Fruit fly (Drosophila melanogaster): ENCODE results near the gene Gyc89Db.

Gyc89Db gene

dm6 chr3R:16496209-16496608 is 19.3 kb downstream of the Gyc89Db start (continued):
- TF ChIP-seq CG7987 (GFP tag; optimal IDR thresholded peaks at IDR 0.05) = no peak
- TF ChIP-seq Ptx1 (GFP tag; IDR thresholded peaks at IDR 0.05) = peak; percentile 49
- TF ChIP-seq CG16813 (GFP tag; IDR thresholded peaks at IDR 0.05; ENCODE audit: partially characterized antibody) = no peak
- TF ChIP-seq Asciz (GFP tag; optimal IDR thresholded peaks at IDR 0.05) = peak; percentile 71
- TF ChIP-seq bab2 (GFP tag; optimal IDR thresholded peaks at IDR 0.05) = no peak
- no peak for TF ChIP-seq dpn (GFP tag; optimal IDR thresholded peaks at IDR 0.05)
- no peak for TF ChIP-seq gro (GFP tag; optimal IDR thresholded peaks at IDR 0.05)
- TF ChIP-seq Vsx1 (GFP tag; optimal IDR thresholded peaks at IDR 0.05) = no peak
- TF ChIP-seq seq (GFP tag; IDR thresholded peaks at IDR 0.05) = no peak
- no peak for TF ChIP-seq CG10959 (GFP tag; IDR thresholded peaks at IDR 0.05)
- TF ChIP-seq ind (GFP tag; optimal IDR thresholded peaks at IDR 0.05) = peak; percentile 13
- peak; percentile 62 for TF ChIP-seq CG2875 (GFP tag; optimal IDR thresholded peaks at IDR 0.05)
- TF ChIP-seq YL-1 (GFP tag; optimal IDR thresholded peaks at IDR 0.05) = no peak
- TF ChIP-seq CG3847 (GFP tag; IDR thresholded peaks at IDR 0.05) = no peak
- no peak for TF ChIP-seq CG31365 (tag; optimal IDR thresholded peaks at IDR 0.05)
- no peak for TF ChIP-seq CG1647 (GFP tag; optimal IDR thresholded peaks at IDR 0.05)
- TF ChIP-seq vnd (GFP tag; IDR thresholded peaks at IDR 0.05; ENCODE audit: partially characterized antibody) = no peak
- TF ChIP-seq CG30403 (GFP tag; optimal IDR thresholded peaks at IDR 0.05) = peak; percentile 46
- TF ChIP-seq Blimp-1 (GFP tag; optimal IDR thresholded peaks at IDR 0.05) = peak; percentile 58
- TF ChIP-seq CG7357 (GFP tag; IDR thresholded peaks at IDR 0.05) = 0 out of 3 replicates have a peak, but pooled peaks have one; percentile 34
- peak; percentile 68 for TF ChIP-seq ttk (GFP tag; IDR thresholded peaks at IDR 0.05)
- TF ChIP-seq ash1 (GFP tag; optimal IDR thresholded peaks at IDR 0.05) = no peak
- TF ChIP-seq CG12071 (GFP tag; optimal IDR thresholded peaks at IDR 0.05) = peak; percentile 1
- no peak for TF ChIP-seq CG12769 (tag; optimal IDR thresholded peaks at IDR 0.05)
- peak; percentile 75 for TF ChIP-seq H15 (GFP tag; IDR thresholded peaks at IDR 0.05)
- TF ChIP-seq pum (GFP tag; optimal IDR thresholded peaks at IDR 0.05) = peak; percentile 40
- no peak for TF ChIP-seq knrl (GFP tag; IDR thresholded peaks at IDR 0.05; ENCODE audit: partially characterized antibody)
- peak; percentile 50 for TF ChIP-seq gsb-n (tag; optimal IDR thresholded peaks at IDR 0.05)
- no peak for TF ChIP-seq CG4282 (GFP tag; optimal IDR thresholded peaks at IDR 0.05)
- TF ChIP-seq CG10979 (tag; optimal IDR thresholded peaks at IDR 0.05) = peak; percentile 70
- TF ChIP-seq CG9727 (GFP tag; optimal IDR thresholded peaks at IDR 0.05) = no peak
- TF ChIP-seq Pdp1 (GFP tag; optimal IDR thresholded peaks at IDR 0.05) = no peak
- TF ChIP-seq CG10462 (GFP tag; optimal IDR thresholded peaks at IDR 0.05) = no peak
- TF ChIP-seq Awh (GFP tag; IDR thresholded peaks at IDR 0.05) = no peak
- no peak for TF ChIP-seq gem (tag; optimal IDR thresholded peaks at IDR 0.05)
- no peak for TF ChIP-seq CG17802 (tag; optimal IDR thresholded peaks at IDR 0.05)
- no peak for TF ChIP-seq Hmx (GFP tag; optimal IDR thresholded peaks at IDR 0.05)
- no peak for TF ChIP-seq Taf1 (GFP tag; IDR thresholded peaks at IDR 0.05)
- TF ChIP-seq Nf-YA (GFP tag; IDR thresholded peaks at IDR 0.05) = no peak
- no peak for TF ChIP-seq sob (GFP tag; IDR thresholded peaks at IDR 0.05)
- peak; percentile 71 for TF ChIP-seq CG18262 (tag; optimal IDR thresholded peaks at IDR 0.05)
- peak; percentile 5 for TF ChIP-seq Hr3 (GFP tag; optimal IDR thresholded peaks at IDR 0.05)
- no peak for TF ChIP-seq CG8944 (GFP tag; optimal IDR thresholded peaks at IDR 0.05)
- TF ChIP-seq CG17328 (GFP tag; IDR thresholded peaks at IDR 0.05) = peak; percentile 46
- no peak for TF ChIP-seq CG6791 (GFP tag; IDR thresholded peaks at IDR 0.05; ENCODE audit: partially characterized antibody)
- TF ChIP-seq Camta (GFP tag; optimal IDR thresholded peaks at IDR 0.05) = no peak
- TF ChIP-seq ato (GFP tag; IDR thresholded peaks at IDR 0.05; ENCODE audit: partially characterized antibody) = no peak
- peak; percentile 26 for TF ChIP-seq NfI (GFP tag; optimal IDR thresholded peaks at IDR 0.05)
- TF ChIP-seq fd64A (GFP tag; optimal IDR thresholded peaks at IDR 0.05) = no peak
- peak; percentile 36 for TF ChIP-seq sisA (GFP tag; IDR thresholded peaks at IDR 0.05)
- 0 out of 2 replicates have a peak, but pooled peaks have one; percentile 36 for TF ChIP-seq Rx (GFP tag; IDR thresholded peaks at IDR 0.05)

Data from whole organism, embryonic.